Fruit fly (Drosophila melanogaster) whole organism: ENCODE results near the gene sip3.

Experiments used
- CG8478 ChIP-seq: fragments of >200 bp; optimal IDR thresholded peaks from 2 replicates; lab custom pipeline; 2018; ENCODE audit warnings: inconsistent platforms
- Dll ChIP-seq: fragments of >200 bp; optimal IDR thresholded peaks from 2 replicates; lab custom pipeline; 2017
- EcR ChIP-seq, 2 experiments: fragments of >200 bp; optimal IDR thresholded peaks; 2 replicates each; lab custom pipeline; 2017; ENCODE audit warnings: missing biosample characterization in 2 of 2, missing genetic modification characterization in 2 of 2, missing genetic modification reagents in 2 of 2
- pan ChIP-seq: fragments of >200 bp; optimal IDR thresholded peaks from 2 replicates; lab custom pipeline; 2017
- psq ChIP-seq: fragments of >200 bp; optimal IDR thresholded peaks from 2 replicates; lab custom pipeline; 2017
- usp ChIP-seq: fragments of >200 bp; optimal IDR thresholded peaks from 2 replicates; lab custom pipeline; 2017; ENCODE audit warnings: missing biosample characterization, missing genetic modification characterization, mixed read lengths

dm6 chr3R:31761529-31762009 is 10.4 kb upstream of the sip3 start, which contains the start of gene Smvt:
- no peak for TF ChIP-seq psq (lab: Kevin White, UChicago)
- TF ChIP-seq CG8478 (lab: Kevin White, UChicago) = no peak
- no peak for TF ChIP-seq EcR (GFP tag; optimal IDR thresholded peaks at IDR 0.05; lab: Kevin White, UChicago)
- no peak for TF ChIP-seq usp (GFP tag; lab: Kevin White, UChicago)
- TF ChIP-seq pan = no peak
- no peak for TF ChIP-seq Dll (lab: Kevin White, UChicago)
